Worm (Caenorhabditis elegans): ENCODE data around the gene lmd-4.
"Not testable (repeated sequence)": the region's sequence is repeated elsewhere in the genome, so short reads cannot be mapped to it uniquely, and the experiment has no call there.

The lmd-4 gene

DNA sequence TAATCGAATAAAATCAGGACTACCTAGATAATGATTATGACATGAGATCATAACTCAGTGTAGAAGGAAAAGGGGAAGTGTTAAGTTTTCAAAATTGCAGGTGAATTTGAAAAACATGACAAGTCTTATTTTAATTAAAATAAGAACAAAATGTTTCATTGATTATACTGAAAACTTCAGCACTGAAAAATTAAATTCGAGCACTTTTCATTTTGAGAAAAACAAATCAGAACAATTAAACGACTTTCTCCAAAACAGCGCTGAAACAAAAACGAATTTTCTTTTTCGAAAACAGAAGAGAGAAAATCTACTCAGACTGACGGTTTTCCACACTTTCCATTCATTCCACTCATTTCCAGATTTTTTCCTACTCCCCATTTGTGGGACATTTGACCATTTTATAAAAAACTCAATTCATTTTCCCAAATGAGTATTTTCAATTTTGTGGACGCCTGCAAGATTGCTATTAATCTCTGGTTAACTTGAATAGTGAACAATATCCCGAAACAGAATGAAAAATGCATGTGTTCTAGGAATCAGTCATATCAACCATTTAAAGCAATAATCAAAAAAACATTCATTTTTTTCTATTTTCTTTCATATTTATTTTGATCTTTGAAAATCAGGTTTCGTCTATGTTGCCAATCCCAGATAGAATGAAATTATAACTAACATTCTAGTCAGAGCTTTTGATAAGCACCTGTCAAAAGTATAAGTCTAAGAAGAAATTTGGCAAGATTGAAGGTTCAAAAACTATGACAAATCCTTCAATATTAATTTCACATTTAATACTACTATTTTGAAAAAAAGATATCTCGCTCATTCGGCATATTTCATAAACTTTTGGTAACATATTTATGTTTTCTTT lies 31.6 kb upstream of the lmd-4 start, which contains the start of the genes srh-231 and srh-275:
Gene srh-231 (minus strand): TSS at position 51 of the 868 bp plus-strand sequence.
Gene srh-275 (plus strand): TSS at position 818 of the 868 bp plus-strand sequence.
- no peak for TF ChIP-seq ztf-23 (GFP tag; IDR thresholded peaks at IDR 0.05)
- TF ChIP-seq T22C8.4 (GFP tag; IDR thresholded peaks at IDR 0.05) = no peak
- no peak for TF ChIP-seq klf-2 (GFP tag; conservative IDR thresholded peaks at IDR 0.05)
- TF ChIP-seq flt-1 (GFP tag; IDR thresholded peaks at IDR 0.05) = no peak
- TF ChIP-seq med-1 (GFP tag; optimal IDR thresholded peaks at IDR 0.05; ENCODE audit: insufficient read depth) = no peak
- TF ChIP-seq ref-1 (GFP tag; conservative IDR thresholded peaks at IDR 0.05) = no peak
- TF ChIP-seq tab-1 (GFP tag; IDR thresholded peaks at IDR 0.05) = no peak
- TF ChIP-seq ztf-29 (GFP tag; IDR thresholded peaks at IDR 0.05) = no peak
- TF ChIP-seq cog-1 (tag; optimal IDR thresholded peaks at IDR 0.05) = no peak

DNA sequence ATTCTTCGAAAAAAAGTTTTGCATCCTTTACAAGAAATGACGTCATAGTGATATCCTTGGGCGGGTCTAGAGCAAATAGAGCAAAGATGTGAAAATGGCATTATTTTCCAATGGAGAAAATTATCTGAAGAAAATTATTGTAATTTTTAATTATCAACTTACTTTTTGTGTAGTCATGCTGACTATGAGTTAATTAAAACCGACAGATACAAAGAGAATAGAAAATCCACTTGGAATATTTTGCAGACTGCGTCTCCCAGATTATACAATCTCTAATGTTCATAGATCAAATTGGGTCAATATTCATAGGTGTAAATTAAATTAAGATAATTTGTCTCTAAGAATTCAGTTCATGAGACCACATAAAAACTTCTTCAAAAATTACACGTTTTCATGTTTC lies 28.7 kb upstream of the lmd-4 start, which contains the start of gene nhr-149:
Gene nhr-149 (minus strand): TSS at position 101 of the 400 bp plus-strand sequence.
- TF ChIP-seq med-1 (GFP tag; optimal IDR thresholded peaks at IDR 0.05; ENCODE audit: insufficient read depth) = no peak
- TF ChIP-seq klf-2 (GFP tag; conservative IDR thresholded peaks at IDR 0.05) = no peak
- no peak for TF ChIP-seq cog-1 (tag; optimal IDR thresholded peaks at IDR 0.05)
- no peak for TF ChIP-seq ref-1 (GFP tag; conservative IDR thresholded peaks at IDR 0.05)
- no peak for TF ChIP-seq flt-1 (GFP tag; IDR thresholded peaks at IDR 0.05)
- TF ChIP-seq ztf-29 (GFP tag; IDR thresholded peaks at IDR 0.05) = no peak
- TF ChIP-seq T22C8.4 (GFP tag; IDR thresholded peaks at IDR 0.05) = no peak
- no peak for TF ChIP-seq ztf-23 (GFP tag; IDR thresholded peaks at IDR 0.05)
- TF ChIP-seq tab-1 (GFP tag; IDR thresholded peaks at IDR 0.05) = no peak

DNA sequence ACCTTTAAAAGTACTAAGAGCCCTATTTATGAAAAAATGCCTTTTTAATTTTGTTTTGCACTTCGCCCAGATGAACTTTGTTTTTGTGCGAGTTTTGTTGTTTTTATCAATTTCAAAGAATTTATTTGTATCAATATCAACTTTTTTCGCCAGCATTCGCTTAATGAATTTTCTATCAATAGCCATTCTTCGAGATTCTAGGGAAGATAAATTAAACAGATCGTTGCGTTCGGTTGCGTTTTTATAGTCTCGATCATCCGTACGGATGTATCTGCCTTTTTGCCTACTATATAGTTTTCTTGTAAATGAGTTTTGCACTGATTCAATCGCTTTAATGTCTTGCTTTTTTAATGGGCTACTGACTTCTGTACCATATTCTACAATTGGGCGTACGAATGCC lies 24.7 kb upstream of the lmd-4 start, which contains the start of gene nhr-147:
Gene nhr-147 (plus strand): TSS at position 301 of the 400 bp plus-strand sequence.
- TF ChIP-seq T22C8.4 (GFP tag; IDR thresholded peaks at IDR 0.05); ztf-29 (GFP tag; IDR thresholded peaks at IDR 0.05); med-1 (GFP tag; optimal IDR thresholded peaks at IDR 0.05; ENCODE audit: insufficient read depth): not testable (repeated sequence)

DNA sequence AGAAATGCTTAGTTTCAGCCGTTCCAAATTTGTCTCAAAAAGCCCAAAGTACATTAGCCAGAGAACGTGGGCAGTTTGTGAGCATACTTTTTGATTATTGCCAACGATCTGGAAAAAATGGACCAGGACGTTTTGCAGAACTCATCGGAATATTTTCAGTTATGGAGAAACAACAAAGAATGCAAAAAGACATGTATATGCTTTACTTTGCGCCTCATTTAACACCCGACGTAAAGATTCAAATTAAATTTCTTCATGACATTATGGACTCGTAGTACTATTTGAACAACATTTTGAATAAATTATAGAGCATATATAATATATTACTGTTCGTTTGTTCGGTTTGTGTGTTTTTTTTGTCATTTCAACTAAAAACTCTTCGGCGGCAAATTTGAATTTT lies 22.7 kb upstream of the lmd-4 start, which contains the start of gene srh-244:
Gene srh-244 (plus strand): TSS at position 301 of the 400 bp plus-strand sequence.
- no peak for TF ChIP-seq med-1 (GFP tag; optimal IDR thresholded peaks at IDR 0.05; ENCODE audit: insufficient read depth)
- no peak for TF ChIP-seq cog-1 (tag; optimal IDR thresholded peaks at IDR 0.05)
- TF ChIP-seq ztf-29 (GFP tag; IDR thresholded peaks at IDR 0.05) = no peak
- TF ChIP-seq ztf-23 (GFP tag; IDR thresholded peaks at IDR 0.05) = no peak
- TF ChIP-seq tab-1 (GFP tag; IDR thresholded peaks at IDR 0.05) = no peak
- no peak for TF ChIP-seq klf-2 (GFP tag; conservative IDR thresholded peaks at IDR 0.05)
- no peak for TF ChIP-seq T22C8.4 (GFP tag; IDR thresholded peaks at IDR 0.05)
- TF ChIP-seq ref-1 (GFP tag; conservative IDR thresholded peaks at IDR 0.05) = no peak
- no peak for TF ChIP-seq flt-1 (GFP tag; IDR thresholded peaks at IDR 0.05)

DNA sequence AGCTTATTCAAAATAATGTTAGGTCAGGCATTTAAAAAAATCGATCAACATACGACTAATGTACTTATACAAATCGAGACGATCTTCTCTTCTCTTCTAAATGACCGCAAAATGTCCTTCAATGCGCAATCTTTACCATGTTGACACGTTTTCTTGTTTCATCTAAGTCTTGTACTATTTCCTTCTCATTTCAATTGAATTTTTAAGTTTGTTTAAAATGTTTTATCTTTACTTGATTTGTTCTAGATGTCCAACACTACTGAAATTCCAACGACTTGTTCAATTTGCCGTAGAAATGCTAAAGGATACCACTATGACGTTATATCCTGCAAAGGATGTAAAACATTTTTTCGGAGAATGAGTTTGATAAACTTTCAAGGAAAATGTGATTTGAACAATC lies 21.1 kb upstream of the lmd-4 start, which contains the start of the genes nhr-263 and nhr-148:
Gene nhr-263 (minus strand): TSS at position 101 of the 400 bp plus-strand sequence.
Gene nhr-148 (plus strand): TSS at position 215 of the 400 bp plus-strand sequence.
- no peak for TF ChIP-seq flt-1 (GFP tag; IDR thresholded peaks at IDR 0.05)
- TF ChIP-seq med-1 (GFP tag; optimal IDR thresholded peaks at IDR 0.05; ENCODE audit: insufficient read depth) = no peak
- TF ChIP-seq cog-1 (tag; optimal IDR thresholded peaks at IDR 0.05) = no peak
- TF ChIP-seq klf-2 (GFP tag; conservative IDR thresholded peaks at IDR 0.05) = no peak
- TF ChIP-seq tab-1 (GFP tag; IDR thresholded peaks at IDR 0.05) = no peak
- no peak for TF ChIP-seq ref-1 (GFP tag; conservative IDR thresholded peaks at IDR 0.05)

DNA sequence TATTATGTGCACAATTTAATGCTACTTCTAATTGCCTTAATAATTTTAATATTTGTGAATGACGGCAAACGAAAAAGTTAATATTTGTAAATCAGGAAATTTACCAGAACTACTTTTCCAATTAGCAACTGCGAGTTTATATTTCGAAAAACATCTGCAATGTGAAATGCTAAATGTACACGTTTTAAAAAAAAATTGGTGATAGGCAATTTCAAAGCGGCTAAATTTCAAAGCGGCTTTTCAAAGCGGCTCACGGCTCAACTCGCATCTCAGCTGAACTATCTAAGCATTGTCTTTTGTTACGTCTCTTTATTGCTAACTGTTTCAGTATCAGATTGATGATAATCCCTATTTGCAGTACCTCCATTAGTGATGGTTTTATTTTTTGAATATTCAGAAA lies 19.0 kb upstream of the lmd-4 start, which contains the start of gene srh-187:
Gene srh-187 (minus strand): TSS at position 101 of the 400 bp plus-strand sequence.
- TF ChIP-seq ref-1 (GFP tag; conservative IDR thresholded peaks at IDR 0.05) (no peak), med-1 (GFP tag; optimal IDR thresholded peaks at IDR 0.05; ENCODE audit: insufficient read depth) (no peak), T22C8.4 (GFP tag; IDR thresholded peaks at IDR 0.05) (no peak)

DNA sequence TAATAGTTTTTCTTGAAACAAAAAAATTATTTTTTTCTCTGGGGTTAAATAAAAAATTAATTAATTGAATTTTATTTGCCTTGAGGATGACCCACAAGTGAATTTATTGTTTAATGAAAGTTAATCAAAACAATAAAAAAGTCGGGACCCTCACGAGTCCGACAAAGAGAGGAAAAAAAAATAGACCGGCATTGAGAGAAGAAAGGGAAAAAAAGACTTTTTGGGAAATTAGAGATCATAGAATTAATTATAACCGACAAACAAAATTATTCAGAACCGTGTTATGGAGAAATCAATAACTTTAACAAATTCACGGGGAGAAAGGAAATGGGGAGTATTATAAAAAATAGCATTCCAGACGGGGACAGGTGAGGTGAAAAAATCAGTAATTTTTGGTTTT lies 16.4 kb upstream of the lmd-4 start, which contains the start of gene F10G2.7:
Gene F10G2.7 (minus strand): TSS at position 101 of the 400 bp plus-strand sequence.
- not testable (repeated sequence) for TF ChIP-seq ref-1 (GFP tag; conservative IDR thresholded peaks at IDR 0.05); med-1 (GFP tag; optimal IDR thresholded peaks at IDR 0.05; ENCODE audit: insufficient read depth); flt-1 (GFP tag; IDR thresholded peaks at IDR 0.05)

DNA sequence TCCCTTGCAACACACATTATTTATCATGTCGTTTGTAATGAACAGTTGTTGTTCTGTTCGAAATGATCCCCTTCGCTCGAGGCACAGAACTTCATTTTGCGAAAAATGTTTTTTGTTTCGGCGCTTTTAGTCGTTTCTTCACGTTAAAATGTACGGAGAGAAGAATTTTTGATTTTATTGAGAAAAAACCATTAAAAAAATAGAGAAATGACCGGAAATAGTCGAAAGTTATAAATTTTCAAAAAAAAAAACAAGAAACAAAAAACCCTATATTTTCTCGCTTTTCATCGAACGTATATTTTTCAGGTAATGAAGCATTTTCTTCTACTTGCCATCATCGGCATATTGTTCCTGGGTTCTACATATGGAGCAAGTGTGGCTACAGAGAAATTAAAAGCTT lies 11.4 kb upstream of the lmd-4 start, which contains the start of gene F10G2.1:
Gene F10G2.1 (plus strand): TSS at position 301 of the 400 bp plus-strand sequence.
- TF ChIP-seq ref-1 (GFP tag; conservative IDR thresholded peaks at IDR 0.05) (no peak), tab-1 (GFP tag; IDR thresholded peaks at IDR 0.05) (no peak), T22C8.4 (GFP tag; IDR thresholded peaks at IDR 0.05) (no peak), ztf-29 (GFP tag; IDR thresholded peaks at IDR 0.05) (no peak), cog-1 (tag; optimal IDR thresholded peaks at IDR 0.05) (no peak), flt-1 (GFP tag; IDR thresholded peaks at IDR 0.05) (no peak), med-1 (GFP tag; optimal IDR thresholded peaks at IDR 0.05; ENCODE audit: insufficient read depth) (no peak), ztf-23 (GFP tag; IDR thresholded peaks at IDR 0.05) (no peak), klf-2 (GFP tag; conservative IDR thresholded peaks at IDR 0.05) (no peak)

DNA sequence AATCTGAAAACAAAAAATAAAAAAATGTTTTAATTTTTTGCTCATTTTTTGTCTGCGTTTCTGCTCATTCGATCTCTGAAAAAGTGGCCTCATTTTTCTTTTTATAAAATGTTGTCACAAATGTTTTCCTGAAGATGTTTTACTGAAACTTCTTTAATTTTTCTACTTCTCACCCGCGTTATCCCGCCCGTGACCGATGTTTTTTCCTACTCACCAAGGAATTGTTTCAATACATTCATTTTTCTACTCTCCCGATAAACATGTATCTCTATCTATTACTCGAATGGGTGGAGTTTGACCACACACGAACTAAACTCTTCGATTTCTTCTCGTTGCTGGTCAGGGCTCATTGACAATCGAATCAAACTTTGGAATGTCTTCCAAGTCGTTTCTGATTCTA lies 10.1 kb upstream of the lmd-4 start, which contains the start of gene F10G2.2:
Gene F10G2.2 (plus strand): TSS at position 301 of the 400 bp plus-strand sequence.
- TF ChIP-seq ref-1 (GFP tag; conservative IDR thresholded peaks at IDR 0.05) (no peak), cog-1 (tag; optimal IDR thresholded peaks at IDR 0.05) (no peak), klf-2 (GFP tag; conservative IDR thresholded peaks at IDR 0.05) (no peak), med-1 (GFP tag; optimal IDR thresholded peaks at IDR 0.05; ENCODE audit: insufficient read depth) (no peak), ztf-29 (GFP tag; IDR thresholded peaks at IDR 0.05) (no peak), flt-1 (GFP tag; IDR thresholded peaks at IDR 0.05) (no peak), ztf-23 (GFP tag; IDR thresholded peaks at IDR 0.05) (no peak), tab-1 (GFP tag; IDR thresholded peaks at IDR 0.05) (no peak), T22C8.4 (GFP tag; IDR thresholded peaks at IDR 0.05) (no peak)
